Worm (Caenorhabditis elegans): ENCODE results near the gene srz-70.

srz-70 gene

DNA sequence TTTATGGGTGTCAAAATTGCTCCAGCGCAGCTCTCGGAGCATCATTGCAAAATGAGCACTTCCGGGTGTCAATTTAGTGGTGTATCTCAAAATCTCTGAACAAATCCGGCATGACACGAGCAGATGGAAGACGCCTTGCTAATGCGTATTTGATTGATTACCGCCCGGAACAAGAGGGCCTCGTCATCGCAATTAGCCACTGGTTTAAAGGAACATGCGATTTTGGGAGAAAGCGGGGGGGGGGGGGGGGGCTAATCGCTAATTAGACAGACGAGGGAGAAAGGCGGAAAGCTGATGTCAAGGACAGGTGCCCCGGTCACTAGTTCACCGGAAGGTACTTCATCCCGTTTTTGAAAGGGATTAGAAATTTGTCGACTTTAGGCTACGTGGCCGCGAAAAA, 42.9 kb upstream of the srz-70 start:
- TF ChIP-seq ekl-4 (GFP tag; IDR thresholded peaks at IDR 0.05), result 0 out of 2 replicates have a peak, but pooled peaks have one; percentile 23
- TF ChIP-seq sea-2 (GFP tag; IDR thresholded peaks at IDR 0.05), result no peak
- peak; percentile 47; the same call in 1 of the 2 replicates for TF ChIP-seq zfh-2 (GFP tag; conservative IDR thresholded peaks at IDR 0.05)

ce11 chrIV:3520957-3521356, 42.1 kb upstream of the srz-70 start:
- TF ChIP-seq ceh-27 (GFP tag; optimal IDR thresholded peaks at IDR 0.05) (peak; percentile 46), hmg-1.2 (GFP tag; IDR thresholded peaks at IDR 0.05) (peak; percentile 14; the same call in 1 of the 2 replicates), nfyb-1 (GFP tag; IDR thresholded peaks at IDR 0.05) (0 out of 2 replicates have a peak, but pooled peaks have one; percentile 16), repo-1 (tag; optimal IDR thresholded peaks at IDR 0.05) (no peak), zfh-2 (GFP tag; conservative IDR thresholded peaks at IDR 0.05) (peak; percentile 30; the same call in 1 of the 2 replicates), dox-1 (GFP tag; IDR thresholded peaks at IDR 0.05) (no peak)

DNA sequence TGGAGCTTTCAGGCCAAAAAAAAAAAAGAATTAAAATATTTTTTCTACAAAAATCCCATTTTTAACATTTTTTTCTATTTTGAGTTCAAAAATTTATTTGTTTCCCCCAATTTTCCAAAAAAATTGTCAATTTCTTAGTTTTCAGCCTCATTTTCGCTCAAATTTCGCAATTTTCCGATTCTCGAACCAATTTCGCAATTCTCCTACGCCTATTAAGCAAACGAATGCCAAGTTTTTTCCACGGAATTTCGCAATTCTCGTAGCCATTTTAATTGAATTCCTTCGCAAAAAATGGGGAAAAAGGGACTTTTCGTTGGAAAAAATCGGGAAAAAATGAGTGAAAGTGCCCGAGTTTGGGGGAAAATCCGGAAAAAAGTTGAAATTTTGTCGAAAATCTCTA, 41.6 kb upstream of the srz-70 start:
- TF ChIP-seq aptf-2 (GFP tag; conservative IDR thresholded peaks at IDR 0.05), result no peak
- TF ChIP-seq cebp-1 (GFP tag; IDR thresholded peaks at IDR 0.05), result peak; percentile 93
- peak; percentile 100 for TF ChIP-seq cebp-1 (tag; optimal IDR thresholded peaks at IDR 0.05)

ce11 chrIV:3519352-3519751, 40.5 kb upstream of the srz-70 start:
- TF ChIP-seq K11D2.4 (GFP tag; IDR thresholded peaks at IDR 0.05), result no peak
- TF ChIP-seq rpc-1 (optimal IDR thresholded peaks at IDR 0.05), result no peak
- TF ChIP-seq rpc-1 (tag; optimal IDR thresholded peaks at IDR 0.05), result no peak
- TF ChIP-seq mes-4 (tag; optimal IDR thresholded peaks at IDR 0.05), result no peak
- TF ChIP-seq rcor-1 (GFP tag; IDR thresholded peaks at IDR 0.05), result no peak
- no peak for TF ChIP-seq lin-54 (GFP tag; optimal IDR thresholded peaks at IDR 0.05)
- TF ChIP-seq F33H1.4 (GFP tag; IDR thresholded peaks at IDR 0.05), result no peak
- TF ChIP-seq snpc-4 (GFP tag; optimal IDR thresholded peaks at IDR 0.05), result peak; percentile 68
- peak; percentile 70 to 85 (median 84) for TF ChIP-seq snpc-4 (tag; optimal IDR thresholded peaks at IDR 0.05)
- no peak for TF ChIP-seq ceh-40 (GFP tag; IDR thresholded peaks at IDR 0.05)
- no peak for TF ChIP-seq sea-2 (GFP tag; IDR thresholded peaks at IDR 0.05)
- no peak for TF ChIP-seq efl-1 (GFP tag; optimal IDR thresholded peaks at IDR 0.05)
- no peak for TF ChIP-seq ztf-25 (GFP tag; IDR thresholded peaks at IDR 0.05)
- TF ChIP-seq cebp-2 (GFP tag; IDR thresholded peaks at IDR 0.05), result no peak
- no peak for TF ChIP-seq atf-7 (tag; optimal IDR thresholded peaks at IDR 0.05)
- TF ChIP-seq cebp-1 (GFP tag; IDR thresholded peaks at IDR 0.05), result no peak
- peak; percentile 47 for TF ChIP-seq cebp-1 (tag; optimal IDR thresholded peaks at IDR 0.05)
- TF ChIP-seq ztf-18 (tag; optimal IDR thresholded peaks at IDR 0.05), result no peak
- TF ChIP-seq C06A6.2 (GFP tag; conservative IDR thresholded peaks at IDR 0.05), result 0 out of 2 replicates have a peak, but pooled peaks have one; percentile 26
- no peak for TF ChIP-seq ceh-91 (GFP tag; IDR thresholded peaks at IDR 0.05)
- TF ChIP-seq ekl-4 (GFP tag; IDR thresholded peaks at IDR 0.05), result no peak
- no peak for TF ChIP-seq nfya-1 (tag; optimal IDR thresholded peaks at IDR 0.05; ENCODE audit: borderline replicate concordance, insufficient read depth)
- TF ChIP-seq B0019.2 (GFP tag; conservative IDR thresholded peaks at IDR 0.05), result no peak
- TF ChIP-seq xnd-1 (tag; optimal IDR thresholded peaks at IDR 0.05), result no peak
- no peak for TF ChIP-seq unc-130 (GFP tag; optimal IDR thresholded peaks at IDR 0.05)
- peak; percentile 99 for TF ChIP-seq hmg-1.2 (GFP tag; IDR thresholded peaks at IDR 0.05)
- no peak for TF ChIP-seq aptf-2 (GFP tag; conservative IDR thresholded peaks at IDR 0.05)
- TF ChIP-seq ceh-100 (GFP tag; IDR thresholded peaks at IDR 0.05), result no peak
- TF ChIP-seq mxl-1 (tag; optimal IDR thresholded peaks at IDR 0.05), result no peak
- no peak for TF ChIP-seq lir-1 (GFP tag; conservative IDR thresholded peaks at IDR 0.05)
- no peak for TF ChIP-seq let-526 (GFP tag; IDR thresholded peaks at IDR 0.05)
- no peak for TF ChIP-seq attf-5 (GFP tag; optimal IDR thresholded peaks at IDR 0.05)
- TF ChIP-seq nhr-80 (tag; optimal IDR thresholded peaks at IDR 0.05), result no peak
- TF ChIP-seq Y67H2A.10 (GFP tag; conservative IDR thresholded peaks at IDR 0.05), result no peak
- no peak for TF ChIP-seq akir-1 (GFP tag; optimal IDR thresholded peaks at IDR 0.05)
- TF ChIP-seq egl-44 (GFP tag; IDR thresholded peaks at IDR 0.05), result no peak
- peak; percentile 63 for TF ChIP-seq zfh-2 (GFP tag; conservative IDR thresholded peaks at IDR 0.05)
- TF ChIP-seq sptf-2 (GFP tag; optimal IDR thresholded peaks at IDR 0.05), result no peak
- TF ChIP-seq somi-1 (GFP tag; optimal IDR thresholded peaks at IDR 0.05), result no peak
- no peak for TF ChIP-seq lin-40 (tag; optimal IDR thresholded peaks at IDR 0.05)

Measured in whole organism, young adult.